Worm (Caenorhabditis elegans): ENCODE results near the gene atf-2.

Gene atf-2

DNA sequence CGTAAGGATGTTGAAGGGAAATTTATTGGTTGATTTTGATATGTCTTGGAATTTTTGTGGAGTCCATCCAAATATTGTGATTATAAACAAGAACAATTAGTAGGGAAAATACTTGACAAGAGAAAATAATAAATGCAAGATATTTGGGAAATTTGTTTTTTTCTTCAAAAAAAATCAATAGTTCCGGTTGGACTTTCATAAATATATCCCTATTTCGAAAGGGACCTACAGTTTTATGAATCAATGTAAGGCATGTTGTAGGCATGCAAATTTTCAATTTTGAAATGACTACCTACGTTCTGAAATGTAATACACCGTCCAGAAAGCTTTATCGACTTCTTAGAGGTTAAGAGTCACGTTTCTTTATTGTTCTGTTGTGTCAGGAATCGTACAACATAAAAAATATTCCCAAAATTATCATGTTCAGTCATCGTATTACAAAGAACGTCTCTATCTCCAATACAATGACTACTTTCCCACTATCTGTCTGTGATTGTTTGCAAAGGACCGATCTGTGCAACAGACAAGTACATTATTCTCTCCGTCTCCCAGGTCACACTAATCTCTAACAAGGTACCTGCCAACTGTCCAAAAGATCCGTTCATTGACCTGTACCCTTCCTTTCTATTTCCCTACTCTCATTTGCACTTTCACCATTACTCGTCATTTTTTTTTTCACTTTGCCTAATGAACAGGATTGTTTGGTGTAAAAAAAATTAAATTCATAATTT is 38.2 kb downstream of the atf-2 start, which contains the start of gene F07H5.13 (continued):
- TF ChIP-seq nhr-77 (tag; optimal IDR thresholded peaks at IDR 0.05) (peak; percentile 56), saeg-2 (GFP tag; IDR thresholded peaks at IDR 0.05) (0 out of 2 replicates have a peak, but pooled peaks have one; percentile 42), gei-8 (GFP tag; optimal IDR thresholded peaks at IDR 0.05) (peak; percentile 28), D1046.2 (GFP tag; IDR thresholded peaks at IDR 0.05) (no peak), pqm-1 (tag; optimal IDR thresholded peaks at IDR 0.05) (no peak)

DNA sequence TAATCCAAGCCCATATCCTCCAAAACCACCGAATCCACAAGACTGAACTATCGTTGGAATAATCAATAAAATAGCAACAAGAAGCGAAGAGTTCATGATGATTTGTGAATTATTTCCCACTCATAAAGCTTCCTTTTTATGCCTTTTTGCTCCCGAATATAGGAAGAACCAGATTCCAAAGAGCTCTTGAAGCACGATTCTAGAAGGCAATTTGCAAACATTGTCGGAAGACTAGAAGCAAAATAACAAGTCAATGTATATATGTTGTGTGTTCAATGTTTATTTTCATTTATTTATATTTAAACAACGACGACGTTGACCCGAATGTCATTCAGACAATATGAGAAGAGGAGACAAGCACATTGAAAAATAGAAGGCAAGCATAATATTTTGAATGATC is 40.9 kb downstream of the atf-2 start, which contains the start of gene idpa-2:
TSS of gene idpa-2 (minus strand) at position 101 of the 400 bp plus-strand sequence.
- no peak for TF ChIP-seq ctbp-1 (GFP tag; IDR thresholded peaks at IDR 0.05)
- TF ChIP-seq spr-3 (GFP tag; optimal IDR thresholded peaks at IDR 0.05): no peak
- TF ChIP-seq D1046.2 (GFP tag; IDR thresholded peaks at IDR 0.05): no peak
- TF ChIP-seq zfp-3 (GFP tag; conservative IDR thresholded peaks at IDR 0.05): no peak
- TF ChIP-seq sdz-12 (GFP tag; optimal IDR thresholded peaks at IDR 0.05): no peak
- TF ChIP-seq Y75B8A.6 (GFP tag; IDR thresholded peaks at IDR 0.05): no peak
- no peak for TF ChIP-seq gei-8 (GFP tag; optimal IDR thresholded peaks at IDR 0.05)
- no peak for TF ChIP-seq ceh-20 (GFP tag; IDR thresholded peaks at IDR 0.05)
- no peak for TF ChIP-seq saeg-2 (GFP tag; IDR thresholded peaks at IDR 0.05)
- no peak for TF ChIP-seq unc-130 (GFP tag; optimal IDR thresholded peaks at IDR 0.05)
- no peak for TF ChIP-seq lin-1 (GFP tag; IDR thresholded peaks at IDR 0.05)

DNA sequence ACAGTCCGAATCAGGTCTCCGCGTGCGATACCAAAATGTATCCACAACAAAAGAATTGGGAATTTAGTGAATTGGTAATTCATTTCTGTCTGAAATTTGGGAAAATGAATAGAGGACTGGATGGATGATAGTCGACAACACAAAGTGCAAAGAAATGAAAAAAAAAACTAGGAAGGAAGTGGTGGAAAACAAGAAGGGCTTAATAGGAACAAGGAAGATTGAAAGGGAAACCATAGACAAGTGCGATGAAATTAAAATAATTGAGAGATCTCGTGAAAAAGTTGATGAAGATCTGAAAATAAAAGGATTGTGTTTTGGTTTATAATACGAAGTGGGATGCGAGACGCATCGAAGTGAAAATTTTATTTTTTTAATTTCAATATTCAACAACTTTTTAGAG is 42.3 kb downstream of the atf-2 start, which contains the start of gene F07H5.7:
TSS of gene F07H5.7 (minus strand) at position 101 of the 400 bp plus-strand sequence.
- TF ChIP-seq nhr-76 (tag; optimal IDR thresholded peaks at IDR 0.05) (no peak), Y105C5A.15 (GFP tag; IDR thresholded peaks at IDR 0.05) (no peak), pha-4 (GFP tag; IDR thresholded peaks at IDR 0.05) (no peak), pha-4 (tag; optimal IDR thresholded peaks at IDR 0.05) (no peak), unc-62 (GFP tag; optimal IDR thresholded peaks at IDR 0.05 in 1 of 2) (no peak), unc-62 (tag; optimal IDR thresholded peaks at IDR 0.05) (no peak), F26F4.8 (GFP tag; conservative IDR thresholded peaks at IDR 0.05) (no peak), skn-1 (tag; optimal IDR thresholded peaks at IDR 0.05) (no peak), lin-39 (tag; optimal IDR thresholded peaks at IDR 0.05) (no peak), nhr-48 (tag; optimal IDR thresholded peaks at IDR 0.05) (no peak), lir-3 (tag; optimal IDR thresholded peaks at IDR 0.05) (no peak), ceh-32 (tag; optimal IDR thresholded peaks at IDR 0.05; ENCODE audit: poor library complexity) (no peak), R02D3.7 (tag; optimal IDR thresholded peaks at IDR 0.05) (no peak), nhr-28 (tag; optimal IDR thresholded peaks at IDR 0.05) (no peak), F10B5.3 (tag; optimal IDR thresholded peaks at IDR 0.05) (no peak)

DNA sequence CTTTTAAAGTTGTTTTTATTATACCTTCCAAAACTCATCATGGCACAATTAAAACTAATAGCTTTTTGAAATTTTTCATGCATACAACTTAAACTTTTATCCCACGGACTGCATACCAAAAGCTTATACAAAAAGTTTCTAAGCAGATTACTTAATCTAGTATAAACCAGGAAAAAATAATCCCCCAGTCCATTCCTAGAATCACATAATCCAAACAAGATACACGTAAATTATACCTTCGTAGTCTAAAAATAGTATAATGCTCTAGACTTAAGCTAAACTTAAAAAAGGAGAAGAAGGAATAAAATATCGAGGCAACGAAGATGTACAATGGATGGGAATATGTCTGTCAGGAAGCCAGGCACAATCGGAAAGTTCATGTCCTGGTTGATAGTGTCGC is 43.4 kb downstream of the atf-2 start:
- TF ChIP-seq daf-8 (GFP tag; IDR thresholded peaks at IDR 0.05): no peak
- no peak for TF ChIP-seq ceh-62 (tag; optimal IDR thresholded peaks at IDR 0.05)
- no peak for TF ChIP-seq daf-19 (GFP tag; conservative IDR thresholded peaks at IDR 0.05)
- TF ChIP-seq zip-2 (tag; optimal IDR thresholded peaks at IDR 0.05): no peak
- TF ChIP-seq dve-1 (tag; optimal IDR thresholded peaks at IDR 0.05; ENCODE audit: insufficient read depth): no peak
- TF ChIP-seq F44E2.7 (GFP tag; IDR thresholded peaks at IDR 0.05): no peak

DNA sequence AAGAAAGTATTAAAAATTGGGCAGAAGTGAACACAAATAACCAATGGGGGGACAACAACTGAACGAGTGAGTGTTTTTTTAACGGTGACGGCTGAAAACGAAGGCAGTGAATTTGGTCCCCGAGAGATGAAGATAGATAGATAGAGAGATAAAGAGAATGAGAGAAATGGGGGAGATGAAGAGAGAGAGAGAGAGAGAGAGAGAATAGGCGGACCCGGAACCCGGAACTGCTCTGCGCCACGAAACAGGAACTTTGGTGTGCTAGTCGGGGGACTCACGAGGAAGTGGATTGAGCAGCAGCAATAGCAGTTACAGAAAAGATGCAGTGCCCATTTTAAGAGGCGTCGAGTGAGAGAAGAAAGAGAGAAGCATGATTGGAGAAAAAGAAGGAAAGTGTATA is 44.6 kb downstream of the atf-2 start:
- no peak for TF ChIP-seq jun-1 (tag; optimal IDR thresholded peaks at IDR 0.05)
- TF ChIP-seq mdl-1 (tag; optimal IDR thresholded peaks at IDR 0.05): peak; percentile 3 to 76
- TF ChIP-seq Y75B8A.6 (GFP tag; IDR thresholded peaks at IDR 0.05): no peak
- peak; percentile 50 to 74 for TF ChIP-seq lsy-2 (tag; optimal IDR thresholded peaks at IDR 0.05)
- no peak for TF ChIP-seq lin-13 (GFP tag; optimal IDR thresholded peaks at IDR 0.05)
- no peak for TF ChIP-seq Y105C5A.15 (GFP tag; IDR thresholded peaks at IDR 0.05)
- no peak for TF ChIP-seq nhr-76 (tag; optimal IDR thresholded peaks at IDR 0.05)
- TF ChIP-seq lin-1 (GFP tag; IDR thresholded peaks at IDR 0.05): no peak
- TF ChIP-seq unc-39 (tag; optimal IDR thresholded peaks at IDR 0.05): no peak
- no peak for TF ChIP-seq D1046.2 (GFP tag; IDR thresholded peaks at IDR 0.05)
- TF ChIP-seq F44E2.7 (GFP tag; IDR thresholded peaks at IDR 0.05): no peak
- TF ChIP-seq F10B5.3 (tag; optimal IDR thresholded peaks at IDR 0.05): no peak
- TF ChIP-seq saeg-2 (GFP tag; IDR thresholded peaks at IDR 0.05): no peak
- TF ChIP-seq F49E8.2 (tag; optimal IDR thresholded peaks at IDR 0.05; ENCODE audit: borderline replicate concordance): no peak
- no peak for TF ChIP-seq pha-4 (GFP tag; IDR thresholded peaks at IDR 0.05)
- no peak for TF ChIP-seq pha-4 (tag; optimal IDR thresholded peaks at IDR 0.05)
- no peak for TF ChIP-seq zfp-3 (GFP tag; conservative IDR thresholded peaks at IDR 0.05)
- TF ChIP-seq nhr-28 (tag; optimal IDR thresholded peaks at IDR 0.05): no peak
- no peak for TF ChIP-seq attf-4 (tag; optimal IDR thresholded peaks at IDR 0.05)
- TF ChIP-seq ceh-62 (tag; optimal IDR thresholded peaks at IDR 0.05): no peak
- TF ChIP-seq daf-16 (GFP tag; optimal IDR thresholded peaks at IDR 0.05): peak in 1 of 2 experiments; percentile 49
- TF ChIP-seq daf-16 (tag; optimal IDR thresholded peaks at IDR 0.05): no peak
- TF ChIP-seq dve-1 (tag; optimal IDR thresholded peaks at IDR 0.05; ENCODE audit: insufficient read depth): no peak
